Fruit fly (Drosophila melanogaster) whole organism, embryonic: ENCODE measurements around the gene Coa8.

ENCODE experiments used
- Ada2b ChIP-seq: fragments of 200-800 bp; sonication (Bioruptor generic); IDR thresholded peaks from 2 replicates; pipeline ENCODE4 v1.3.6; 2022; ENCODE audit warnings: missing biosample characterization, missing genetic modification characterization
- Aef1 ChIP-seq: fragments of 200-800 bp; sonication (Bioruptor generic); IDR thresholded peaks from 3 replicates; pipeline ENCODE4 v1.3.6; 2022; ENCODE audit warnings: missing biosample characterization, missing genetic modification characterization
- CG10321 ChIP-seq: fragments of 200-800 bp; sonication (Bioruptor generic); IDR thresholded peaks from 2 replicates; pipeline ENCODE4 v1.3.6; 2022; ENCODE audit warnings: missing biosample characterization, missing genetic modification characterization
- CG11398 ChIP-seq: fragments of 200-800 bp; sonication (Bioruptor generic); optimal IDR thresholded peaks from 2 replicates; lab custom pipeline; 2016; ENCODE audit warnings: missing biosample characterization, missing genetic modification characterization
- CG11560 ChIP-seq: fragments of 200-800 bp; sonication (Bioruptor generic); IDR thresholded peaks from 3 replicates; pipeline ENCODE4 v1.3.6; 2022; ENCODE audit warnings: missing biosample characterization, missing genetic modification characterization
- CG11696 ChIP-seq: fragments of 200-800 bp; sonication (Bioruptor generic); IDR thresholded peaks from 2 replicates; pipeline ENCODE4 v1.3.6; 2022; ENCODE audit warnings: missing biosample characterization, missing genetic modification characterization
- CG12391 ChIP-seq: fragments of 200-800 bp; sonication (Bioruptor generic); optimal IDR thresholded peaks from 3 replicates; lab custom pipeline; 2018; ENCODE audit warnings: missing biosample characterization, mild to moderate bottlenecking, missing genetic modification characterization, moderate library complexity
- CG13894 ChIP-seq: fragments of 200-800 bp; sonication (Bioruptor generic); optimal IDR thresholded peaks from 3 replicates; lab custom pipeline; 2018; ENCODE audit warnings: missing biosample characterization, mild to moderate bottlenecking, missing genetic modification characterization, moderate library complexity
- CG14014 ChIP-seq: fragments of 200-800 bp; sonication (Bioruptor generic); IDR thresholded peaks from 2 replicates; pipeline ENCODE4 v1.3.6; 2022; ENCODE audit warnings: missing biosample characterization, missing genetic modification characterization
- CG14667 ChIP-seq: fragments of 200-800 bp; sonication (Bioruptor generic); IDR thresholded peaks from 2 replicates; pipeline ENCODE4 v1.3.6; 2022; ENCODE audit warnings: missing biosample characterization, missing genetic modification characterization
- CG14710 ChIP-seq: fragments of 200-800 bp; sonication (Bioruptor generic); optimal IDR thresholded peaks from 3 replicates; lab custom pipeline; 2019; ENCODE audit warnings: missing biosample characterization, mild to moderate bottlenecking, missing genetic modification characterization, moderate library complexity
- CG15601 ChIP-seq: fragments of 200-800 bp; sonication (Bioruptor generic); optimal IDR thresholded peaks from 3 replicates; lab custom pipeline; 2019; ENCODE audit warnings: missing biosample characterization, mild to moderate bottlenecking, missing genetic modification characterization, moderate library complexity
- CG16813 ChIP-seq: fragments of 200-800 bp; sonication (Bioruptor generic); IDR thresholded peaks from 3 replicates; pipeline ENCODE4 v1.3.6; 2022; ENCODE audit warnings: missing biosample characterization, missing genetic modification characterization; ENCODE audit not compliant: partially characterized antibody
- CG17186 ChIP-seq: fragments of 200-800 bp; sonication (Bioruptor generic); optimal IDR thresholded peaks from 3 replicates; lab custom pipeline; 2017; ENCODE audit warnings: missing biosample characterization, missing genetic modification reagents, missing genetic modification characterization
- CG17802 ChIP-seq: fragments of 200-800 bp; sonication (Bioruptor generic); optimal IDR thresholded peaks from 2 replicates; lab custom pipeline; 2018; ENCODE audit warnings: missing biosample characterization, mild to moderate bottlenecking, missing genetic modification characterization, moderate library complexity
- CG18619 ChIP-seq: fragments of 200-800 bp; sonication (Bioruptor generic); optimal IDR thresholded peaks from 3 replicates; lab custom pipeline; 2017; ENCODE audit warnings: missing biosample characterization, mild to moderate bottlenecking, missing genetic modification characterization
- CG30431 ChIP-seq: fragments of 200-800 bp; sonication (Bioruptor generic); optimal IDR thresholded peaks from 2 replicates; lab custom pipeline; 2017; ENCODE audit warnings: missing biosample characterization, missing genetic modification characterization
- CG3847 ChIP-seq: fragments of 200-800 bp; sonication (Bioruptor generic); IDR thresholded peaks from 2 replicates; pipeline ENCODE4 v1.3.6; 2022; ENCODE audit warnings: missing biosample characterization, missing genetic modification characterization
- CG5953 ChIP-seq: fragments of 200-800 bp; sonication (Bioruptor generic); IDR thresholded peaks from 2 replicates; pipeline ENCODE4 v1.3.6; 2022; ENCODE audit warnings: missing biosample characterization, missing genetic modification characterization
- CG7357 ChIP-seq: fragments of 200-800 bp; sonication (Bioruptor generic); IDR thresholded peaks from 3 replicates; pipeline ENCODE4 v1.3.6; 2022; ENCODE audit warnings: missing biosample characterization, missing genetic modification characterization
- CG7556 ChIP-seq: fragments of 200-800 bp; sonication (Bioruptor generic); optimal IDR thresholded peaks from 2 replicates; lab custom pipeline; 2017; ENCODE audit warnings: missing biosample characterization, mild to moderate bottlenecking, missing genetic modification characterization
- CG7839 ChIP-seq: fragments of 200-800 bp; sonication (Bioruptor generic); optimal IDR thresholded peaks from 3 replicates; lab custom pipeline; 2018; ENCODE audit warnings: missing biosample characterization, mild to moderate bottlenecking, missing genetic modification characterization, moderate library complexity
- CG8924 ChIP-seq: fragments of 200-800 bp; optimal IDR thresholded peaks from 3 replicates; lab custom pipeline; 2019; ENCODE audit warnings: missing biosample characterization, mild to moderate bottlenecking, missing genetic modification characterization, moderate library complexity
- Chrac-16 ChIP-seq: fragments of 200-800 bp; sonication (Bioruptor generic); optimal IDR thresholded peaks from 3 replicates; lab custom pipeline; 2016; ENCODE audit warnings: missing biosample characterization, missing genetic modification characterization
- D ChIP-seq, 2 experiments: fragments of 200-800 bp in 1 of 2; fragments of >200 bp in 1 of 2; sonication (Bioruptor generic) in 1 of 2; optimal IDR thresholded peaks; 2 replicates in 1 of 2; 3 replicates in 1 of 2; lab custom pipeline; 2017; ENCODE audit warnings: mild to moderate bottlenecking in 1 of 2, missing biosample characterization in 1 of 2, missing genetic modification characterization in 1 of 2, missing genetic modification reagents in 1 of 2
- Hmx ChIP-seq: fragments of 200-800 bp; sonication (Bioruptor generic); optimal IDR thresholded peaks from 2 replicates; lab custom pipeline; 2016; ENCODE audit warnings: missing biosample characterization, missing genetic modification characterization
- Jarid2 ChIP-seq: fragments of 200-800 bp; sonication (Bioruptor generic); optimal IDR thresholded peaks from 3 replicates; lab custom pipeline; 2017; ENCODE audit warnings: mild to moderate bottlenecking, missing biosample characterization, missing genetic modification reagents, missing genetic modification characterization
- Lhr ChIP-seq: fragments of 200-800 bp; sonication (Bioruptor generic); optimal IDR thresholded peaks from 3 replicates; lab custom pipeline; 2017; ENCODE audit warnings: mild to moderate bottlenecking, missing biosample characterization, missing genetic modification reagents, missing genetic modification characterization
- MESR4 ChIP-seq: fragments of 200-800 bp; sonication (Bioruptor generic); optimal IDR thresholded peaks from 2 replicates; lab custom pipeline; 2018; ENCODE audit warnings: missing biosample characterization, mild to moderate bottlenecking, missing genetic modification characterization, moderate library complexity
- Poxn ChIP-seq: fragments of 200-800 bp; sonication (Bioruptor generic); IDR thresholded peaks from 2 replicates; pipeline ENCODE4 v1.3.6; 2022; ENCODE audit warnings: missing biosample characterization, missing genetic modification characterization
- Rfx ChIP-seq: fragments of 200-800 bp; sonication (Bioruptor generic); IDR thresholded peaks from 2 replicates; pipeline ENCODE4 v1.3.6; 2022; ENCODE audit warnings: missing biosample characterization, missing genetic modification characterization
- Sin3A ChIP-seq: fragments of >200 bp; optimal IDR thresholded peaks from 2 replicates; lab custom pipeline; 2018
- Spps ChIP-seq: fragments of 200-800 bp; sonication (Bioruptor generic); optimal IDR thresholded peaks from 2 replicates; lab custom pipeline; 2018; ENCODE audit warnings: missing biosample characterization, mild to moderate bottlenecking, missing genetic modification characterization
- YL-1 ChIP-seq: fragments of 200-800 bp; sonication (Bioruptor generic); optimal IDR thresholded peaks from 3 replicates; lab custom pipeline; 2017; ENCODE audit warnings: missing biosample characterization, mild to moderate bottlenecking, missing genetic modification characterization
- ato ChIP-seq: fragments of 200-800 bp; sonication (Bioruptor generic); IDR thresholded peaks from 2 replicates; pipeline ENCODE4 v1.3.6; 2022; ENCODE audit warnings: missing biosample characterization, missing genetic modification characterization; ENCODE audit not compliant: partially characterized antibody
- btn ChIP-seq: fragments of 200-800 bp; sonication (Bioruptor generic); optimal IDR thresholded peaks from 2 replicates; lab custom pipeline; 2016; ENCODE audit warnings: missing biosample characterization, missing genetic modification characterization
- caup ChIP-seq: fragments of 200-800 bp; sonication (Bioruptor generic); optimal IDR thresholded peaks from 3 replicates; lab custom pipeline; 2017; ENCODE audit warnings: missing biosample characterization, mild to moderate bottlenecking, missing genetic modification characterization, moderate library complexity; ENCODE audit not compliant: severe bottlenecking
- chm ChIP-seq: fragments of 200-800 bp; sonication (Bioruptor generic); IDR thresholded peaks from 2 replicates; pipeline ENCODE4 v1.3.6; 2022; ENCODE audit warnings: missing biosample characterization, missing genetic modification characterization
- croc ChIP-seq: fragments of 200-800 bp; sonication (Bioruptor generic); conservative IDR thresholded peaks from 3 replicates; pipeline ENCODE4 v1.3.6; 2022; ENCODE audit warnings: missing biosample characterization, missing genetic modification characterization
- dimm ChIP-seq: fragments of 200-800 bp; sonication (Bioruptor generic); IDR thresholded peaks from 2 replicates; pipeline ENCODE4 v1.3.6; 2022; ENCODE audit warnings: missing biosample characterization, missing genetic modification characterization
- dysf ChIP-seq: fragments of 200-800 bp; sonication (Bioruptor generic); IDR thresholded peaks from 3 replicates; pipeline ENCODE4 v1.3.6; 2022; ENCODE audit warnings: missing biosample characterization, missing genetic modification characterization
- eyg ChIP-seq: fragments of 200-800 bp; sonication (Bioruptor generic); optimal IDR thresholded peaks from 3 replicates; lab custom pipeline; 2016; ENCODE audit warnings: missing biosample characterization, missing genetic modification characterization
- fd3F ChIP-seq: fragments of 200-800 bp; sonication (Bioruptor generic); optimal IDR thresholded peaks from 2 replicates; lab custom pipeline; 2018; ENCODE audit warnings: missing biosample characterization, mild to moderate bottlenecking, missing genetic modification characterization, moderate library complexity
- fru ChIP-seq: fragments of >200 bp; optimal IDR thresholded peaks from 2 replicates; lab custom pipeline; 2017
- org-1 ChIP-seq: fragments of 200-800 bp; sonication (Bioruptor generic); optimal IDR thresholded peaks from 2 replicates; lab custom pipeline; 2017; ENCODE audit warnings: missing biosample characterization, missing genetic modification characterization
- pita ChIP-seq: fragments of 200-800 bp; sonication (Bioruptor generic); optimal IDR thresholded peaks from 2 replicates; lab custom pipeline; 2017; ENCODE audit warnings: missing biosample characterization, mild to moderate bottlenecking, missing genetic modification characterization
- pnt ChIP-seq: fragments of 200-800 bp; sonication (Bioruptor generic); optimal IDR thresholded peaks from 3 replicates; lab custom pipeline; 2016; ENCODE audit warnings: missing biosample characterization, missing genetic modification characterization
- schlank ChIP-seq: fragments of 200-800 bp; sonication (Bioruptor generic); optimal IDR thresholded peaks from 2 replicates; lab custom pipeline; 2018; ENCODE audit warnings: missing biosample characterization, mild to moderate bottlenecking, missing genetic modification characterization
- sens-2 ChIP-seq: fragments of 200-800 bp; sonication (Bioruptor generic); IDR thresholded peaks from 2 replicates; pipeline ENCODE4 v1.3.6; 2022; ENCODE audit warnings: missing biosample characterization, missing genetic modification characterization
- zen2 ChIP-seq: fragments of 200-800 bp; sonication (Bioruptor generic); IDR thresholded peaks from 3 replicates; pipeline ENCODE4 v1.3.6; 2022; ENCODE audit warnings: missing biosample characterization, missing genetic modification characterization; ENCODE audit not compliant: partially characterized antibody

Gene Coa8

DNA sequence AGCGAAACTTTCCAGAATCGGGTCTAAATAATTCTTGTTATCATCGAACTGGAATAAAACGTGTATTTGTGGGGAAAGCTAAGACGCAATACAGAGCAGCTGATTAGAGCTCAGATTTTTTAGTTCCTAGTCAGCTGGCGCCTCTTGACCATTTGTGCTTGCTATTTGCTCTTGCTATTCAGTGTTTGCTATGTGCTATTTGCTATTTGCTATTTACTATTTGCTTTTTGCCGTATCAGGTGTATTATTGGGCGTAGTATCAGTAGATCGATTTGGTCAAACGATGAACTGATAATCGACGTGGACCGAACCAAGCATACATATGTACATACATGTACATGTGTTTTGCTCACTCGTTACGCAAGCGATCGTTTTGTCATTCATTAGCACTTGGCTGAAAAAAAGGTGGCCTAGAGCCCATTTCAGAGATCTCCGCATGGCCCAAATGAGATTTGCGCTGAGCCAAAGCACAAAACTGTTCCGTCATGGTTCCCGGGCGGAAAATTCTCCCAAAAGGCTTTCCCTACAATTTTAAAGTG, 34.6 kb upstream of the Coa8 start (continued):
- peak; percentile 41; the same call in 1 of the 3 replicates for TF ChIP-seq dysf (GFP tag; lab: Robert Waterston, UW)
- TF ChIP-seq Spps: no peak
- no peak for TF ChIP-seq CG30431 (GFP tag; lab: Kevin White, UChicago)
- peak; percentile 33; the same call in 1 of the 2 replicates for TF ChIP-seq Ada2b (GFP tag; lab: Robert Waterston, UW)
- TF ChIP-seq CG5953 (GFP tag; lab: Robert Waterston, UW): 0 out of 2 replicates have a peak, but pooled peaks have one; percentile 31
- TF ChIP-seq croc (GFP tag; lab: Robert Waterston, UW): no peak
- no peak for TF ChIP-seq CG7357 (GFP tag; lab: Robert Waterston, UW)
- TF ChIP-seq sens-2 (GFP tag; lab: Robert Waterston, UW): no peak
- TF ChIP-seq pnt: no peak
- peak; percentile 69 for TF ChIP-seq CG18619 (GFP tag; lab: Kevin White, UChicago)
- TF ChIP-seq MESR4 (GFP tag; lab: Kevin White, UChicago): no peak
- TF ChIP-seq CG17802: no peak
- TF ChIP-seq Rfx (GFP tag; lab: Robert Waterston, UW): peak; percentile 72; the same call in 1 of the 2 replicates
- TF ChIP-seq Sin3A (lab: Kevin White, UChicago): no peak
- TF ChIP-seq caup: peak; percentile 73
- no peak for TF ChIP-seq Aef1 (GFP tag; lab: Robert Waterston, UW)
- no peak for TF ChIP-seq Chrac-16 (GFP tag; lab: Kevin White, UChicago)
- no peak for TF ChIP-seq Lhr (GFP tag; lab: Kevin White, UChicago)
- TF ChIP-seq fru (lab: Kevin White, UChicago): no peak
- peak; percentile 68 for TF ChIP-seq eyg
- TF ChIP-seq pita (GFP tag; lab: Kevin White, UChicago): no peak
- no peak for TF ChIP-seq YL-1 (GFP tag; lab: Kevin White, UChicago)
- peak; percentile 60 for TF ChIP-seq CG11398
- no peak for TF ChIP-seq Poxn (GFP tag; lab: Robert Waterston, UW)
- TF ChIP-seq CG7556: peak; percentile 38
- peak; percentile 52; the same call in 1 of the 2 replicates for TF ChIP-seq CG10321
- TF ChIP-seq CG14710 (tag; lab: Kevin White, UChicago): no peak
- TF ChIP-seq ato: no peak
- peak; percentile 52; the same call in 1 of the 2 replicates for TF ChIP-seq CG14014
- peak; percentile 23; the same call in 1 of the 2 replicates for TF ChIP-seq CG3847
- TF ChIP-seq dimm: no peak
- no peak for TF ChIP-seq CG8924 (tag; lab: Kevin White, UChicago)
- TF ChIP-seq CG12391: peak; percentile 2
- TF ChIP-seq org-1 (GFP tag; lab: Kevin White, UChicago): peak; percentile 60
- no peak for TF ChIP-seq CG16813
- no peak for TF ChIP-seq CG17186 (GFP tag; lab: Kevin White, UChicago)
- TF ChIP-seq D (optimal IDR thresholded peaks at IDR 0.05; lab: Kevin White, UChicago): no peak
- no peak for TF ChIP-seq D (GFP tag; optimal IDR thresholded peaks at IDR 0.05; lab: Kevin White, UChicago)
- no peak for TF ChIP-seq CG7839
- peak; percentile 16 for TF ChIP-seq Jarid2
- peak; percentile 72 for TF ChIP-seq schlank (tag; lab: Kevin White, UChicago)
- no peak for TF ChIP-seq zen2 (GFP tag; lab: Robert Waterston, UW)
- TF ChIP-seq CG13894 (tag; lab: Kevin White, UChicago): peak; percentile 31
- TF ChIP-seq CG14667: no peak
- peak; percentile 14 for TF ChIP-seq CG15601 (tag; lab: Kevin White, UChicago)
- no peak for TF ChIP-seq CG11560 (tag; lab: Robert Waterston, UW)
- no peak for TF ChIP-seq Hmx
- TF ChIP-seq btn (GFP tag; lab: Kevin White, UChicago): peak; percentile 18
- TF ChIP-seq CG11696: no peak
- peak; percentile 40 for TF ChIP-seq fd3F
- TF ChIP-seq chm (GFP tag; lab: Robert Waterston, UW): no peak
